Worm (Caenorhabditis elegans): ENCODE measurements around the gene F23B2.7.
A peak's percentile ranks its signal among the peaks of the same experiment; 100 is the strongest.

F23B2.7 gene

ce11 chrIV:9196755-9197154 lies 46.5 kb downstream of the F23B2.7 start (continued):
- TF ChIP-seq daf-8 (GFP tag; IDR thresholded peaks at IDR 0.05) (no peak), unc-130 (GFP tag; optimal IDR thresholded peaks at IDR 0.05) (no peak), attf-4 (tag; optimal IDR thresholded peaks at IDR 0.05) (no peak), pha-4 (GFP tag; IDR thresholded peaks at IDR 0.05) (peak; percentile 60), pha-4 (tag; optimal IDR thresholded peaks at IDR 0.05) (peak; percentile 83), mes-2 (tag; optimal IDR thresholded peaks at IDR 0.05; ENCODE audit: poor library complexity, severe bottlenecking) (peak; percentile 82), daf-12 (tag; optimal IDR thresholded peaks at IDR 0.05) (no peak), lin-29 (GFP tag; IDR thresholded peaks at IDR 0.05) (no peak), snpc-1.2 (GFP tag; IDR thresholded peaks at IDR 0.05) (no peak), lir-3 (tag; optimal IDR thresholded peaks at IDR 0.05) (no peak), T20F7.1 (GFP tag; optimal IDR thresholded peaks at IDR 0.05) (no peak), mxl-3 (GFP tag; optimal IDR thresholded peaks at IDR 0.05) (no peak), zag-1 (tag; optimal IDR thresholded peaks at IDR 0.05) (no peak), snpc-4 (tag; optimal IDR thresholded peaks at IDR 0.05) (no peak), unc-62 (GFP tag; optimal IDR thresholded peaks at IDR 0.05 in 1 of 2) (peak in 1 of 2 experiments; percentile 14), unc-62 (tag; optimal IDR thresholded peaks at IDR 0.05) (no peak), nhr-111 (GFP tag; optimal IDR thresholded peaks at IDR 0.05) (no peak), F26F4.8 (GFP tag; conservative IDR thresholded peaks at IDR 0.05) (no peak), lin-13 (GFP tag; optimal IDR thresholded peaks at IDR 0.05) (peak; percentile 23), aha-1 (tag) (peak; percentile 97), D1046.2 (GFP tag; IDR thresholded peaks at IDR 0.05) (no peak), ces-1 (GFP tag; optimal IDR thresholded peaks at IDR 0.05) (peak; percentile 26), Y75B8A.6 (GFP tag; IDR thresholded peaks at IDR 0.05) (no peak), ceh-32 (tag; optimal IDR thresholded peaks at IDR 0.05; ENCODE audit: poor library complexity) (no peak), zip-2 (tag; optimal IDR thresholded peaks at IDR 0.05) (no peak), daf-19 (GFP tag; conservative IDR thresholded peaks at IDR 0.05) (no peak), ceh-20 (GFP tag; IDR thresholded peaks at IDR 0.05) (peak; percentile 77; the same call in 1 of the 2 replicates), tag-97 (GFP tag; IDR thresholded peaks at IDR 0.05) (no peak), hlh-30 (tag; optimal IDR thresholded peaks at IDR 0.05; ENCODE audit: insufficient read depth) (peak; percentile 74), lin-39 (tag; optimal IDR thresholded peaks at IDR 0.05) (no peak), mdl-1 (tag; optimal IDR thresholded peaks at IDR 0.05) (peak in 1 of 2 experiments; percentile 45), Y5F2A.4 (GFP tag; optimal IDR thresholded peaks at IDR 0.05) (no peak), zfp-2 (tag; optimal IDR thresholded peaks at IDR 0.05) (no peak), lim-7 (GFP tag; IDR thresholded peaks at IDR 0.05) (0 out of 2 replicates have a peak, but pooled peaks have one; percentile 5), nhr-77 (tag; optimal IDR thresholded peaks at IDR 0.05) (no peak), nhr-237 (tag; optimal IDR thresholded peaks at IDR 0.05) (no peak), jun-1 (tag; optimal IDR thresholded peaks at IDR 0.05) (peak; percentile 41), F49E8.2 (tag; optimal IDR thresholded peaks at IDR 0.05; ENCODE audit: borderline replicate concordance) (no peak), nhr-28 (tag; optimal IDR thresholded peaks at IDR 0.05) (peak; percentile 18), lin-38 (GFP tag; IDR thresholded peaks at IDR 0.05) (no peak), rbr-2 (tag; optimal IDR thresholded peaks at IDR 0.05) (peak; percentile 21), ceh-82 (tag; optimal IDR thresholded peaks at IDR 0.05) (no peak), ceh-44 (GFP tag; IDR thresholded peaks at IDR 0.05) (no peak), set-16 (GFP tag; IDR thresholded peaks at IDR 0.05) (peak; percentile 79), php-3 (GFP tag; IDR thresholded peaks at IDR 0.05) (0 out of 2 replicates have a peak, but pooled peaks have one; percentile 30), hmg-1.1 (GFP tag; IDR thresholded peaks at IDR 0.05) (peak; percentile 84), spr-1 (tag; optimal IDR thresholded peaks at IDR 0.05) (no peak), mep-1 (tag; optimal IDR thresholded peaks at IDR 0.05) (peak; percentile 56), aly-2 (tag; optimal IDR thresholded peaks at IDR 0.05) (no peak)
